Fruit fly (Drosophila melanogaster) whole organism, pupa: ENCODE results near the gene CG13064.

Source experiments
- CG13204 ChIP-seq: fragments of 200-800 bp; sonication (Bioruptor generic); optimal IDR thresholded peaks from 2 replicates; lab custom pipeline; 2018; ENCODE audit warnings: missing biosample characterization, mild to moderate bottlenecking, missing genetic modification characterization, moderate library complexity
- CG15710 ChIP-seq: fragments of 200-800 bp; sonication (Bioruptor generic); optimal IDR thresholded peaks from 2 replicates; lab custom pipeline; 2018; ENCODE audit warnings: missing biosample characterization, mild to moderate bottlenecking, missing genetic modification characterization, moderate library complexity
- CG17806 ChIP-seq: fragments of 200-800 bp; sonication (Bioruptor generic); optimal IDR thresholded peaks from 2 replicates; lab custom pipeline; 2018; ENCODE audit warnings: missing biosample characterization, mild to moderate bottlenecking, missing genetic modification characterization, moderate library complexity
- CG32121 ChIP-seq: fragments of 200-800 bp; sonication (Bioruptor generic); IDR thresholded peaks from 2 replicates; pipeline ENCODE4 v1.3.6; 2022; ENCODE audit warnings: missing biosample characterization, missing genetic modification characterization
- CG8301 ChIP-seq: fragments of 200-800 bp; sonication (Bioruptor generic); optimal IDR thresholded peaks from 2 replicates; lab custom pipeline; 2018; ENCODE audit warnings: missing biosample characterization, mild to moderate bottlenecking, missing genetic modification characterization
- CG9948 ChIP-seq: fragments of 200-800 bp; sonication (Bioruptor generic); optimal IDR thresholded peaks from 2 replicates; lab custom pipeline; 2018; ENCODE audit warnings: missing biosample characterization, mild to moderate bottlenecking, missing genetic modification characterization, moderate library complexity
- D1 ChIP-seq: fragments of 200-800 bp; sonication (Bioruptor generic); optimal IDR thresholded peaks from 2 replicates; lab custom pipeline; 2018; ENCODE audit warnings: missing biosample characterization, mild to moderate bottlenecking, missing genetic modification characterization, moderate library complexity
- EcR ChIP-seq: fragments of 200-800 bp; sonication (Bioruptor generic); optimal IDR thresholded peaks from 3 replicates; lab custom pipeline; 2019; ENCODE audit warnings: missing biosample characterization, missing genetic modification characterization, mild to moderate bottlenecking, moderate library complexity, missing genetic modification reagents
- Ets98B ChIP-seq: fragments of 200-800 bp; sonication (Bioruptor generic); IDR thresholded peaks from 2 replicates; pipeline ENCODE4 v1.3.6; 2022; ENCODE audit warnings: missing biosample characterization, missing genetic modification characterization
- Pif1A ChIP-seq: fragments of 200-800 bp; sonication (Bioruptor generic); optimal IDR thresholded peaks from 3 replicates; lab custom pipeline; 2016; ENCODE audit warnings: missing biosample characterization, missing genetic modification characterization
- Snoo ChIP-seq: fragments of 200-800 bp; sonication (Bioruptor generic); optimal IDR thresholded peaks from 3 replicates; lab custom pipeline; 2017; ENCODE audit warnings: missing biosample characterization, mild to moderate bottlenecking, missing genetic modification characterization, inconsistent platforms
- rn ChIP-seq: fragments of 200-800 bp; sonication (Bioruptor generic); IDR thresholded peaks from 2 replicates; pipeline ENCODE4 v1.3.6; 2022; ENCODE audit warnings: missing biosample characterization, missing genetic modification characterization

DNA sequence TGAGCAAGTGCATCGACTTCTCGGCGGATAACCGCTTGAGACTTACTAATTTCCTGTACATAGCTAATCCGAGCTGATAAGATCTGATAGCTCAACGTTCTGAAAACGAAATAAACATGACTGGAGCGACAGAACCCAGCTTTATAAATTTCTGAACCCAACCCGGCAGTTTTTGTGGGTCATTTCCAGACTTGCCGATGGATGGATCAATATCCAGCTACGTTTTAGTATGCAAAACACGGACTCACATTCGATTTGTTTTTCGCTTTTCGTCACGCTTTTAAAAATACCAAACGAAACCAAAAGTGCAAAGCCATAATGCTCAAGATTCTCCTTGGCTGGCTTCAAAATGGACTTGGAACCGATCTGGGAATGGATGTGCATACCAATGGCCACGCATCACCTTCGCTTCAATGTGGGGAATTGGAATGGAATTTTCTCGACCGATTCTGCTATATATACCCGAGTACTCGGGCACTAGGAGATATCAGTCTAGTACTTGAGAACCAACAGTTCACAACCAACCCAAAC, 9.3 kb upstream of the CG13064 start, which contains the start of the genes CG34248 and CG13067:
- TF ChIP-seq CG9948 (tag; lab: Kevin White, UChicago), result no peak
- no peak for TF ChIP-seq CG8301 (tag; lab: Kevin White, UChicago)
- TF ChIP-seq rn (GFP tag; lab: Robert Waterston, UW), result no peak
- no peak for TF ChIP-seq CG15710 (tag; lab: Kevin White, UChicago)
- no peak for TF ChIP-seq Ets98B (GFP tag; lab: Robert Waterston, UW)
- no peak for TF ChIP-seq CG13204 (GFP tag; lab: Kevin White, UChicago)
- TF ChIP-seq Snoo (tag; lab: Kevin White, UChicago), result no peak
- no peak for TF ChIP-seq CG32121 (GFP tag; lab: Robert Waterston, UW)
- TF ChIP-seq CG17806 (tag; lab: Kevin White, UChicago), result no peak
- no peak for TF ChIP-seq EcR
- TF ChIP-seq Pif1A (GFP tag; lab: Kevin White, UChicago), result no peak
- TF ChIP-seq D1 (tag; lab: Kevin White, UChicago), result no peak
